Fruit fly (Drosophila melanogaster): ENCODE results near the gene Kdm2.

Gene Kdm2

DNA sequence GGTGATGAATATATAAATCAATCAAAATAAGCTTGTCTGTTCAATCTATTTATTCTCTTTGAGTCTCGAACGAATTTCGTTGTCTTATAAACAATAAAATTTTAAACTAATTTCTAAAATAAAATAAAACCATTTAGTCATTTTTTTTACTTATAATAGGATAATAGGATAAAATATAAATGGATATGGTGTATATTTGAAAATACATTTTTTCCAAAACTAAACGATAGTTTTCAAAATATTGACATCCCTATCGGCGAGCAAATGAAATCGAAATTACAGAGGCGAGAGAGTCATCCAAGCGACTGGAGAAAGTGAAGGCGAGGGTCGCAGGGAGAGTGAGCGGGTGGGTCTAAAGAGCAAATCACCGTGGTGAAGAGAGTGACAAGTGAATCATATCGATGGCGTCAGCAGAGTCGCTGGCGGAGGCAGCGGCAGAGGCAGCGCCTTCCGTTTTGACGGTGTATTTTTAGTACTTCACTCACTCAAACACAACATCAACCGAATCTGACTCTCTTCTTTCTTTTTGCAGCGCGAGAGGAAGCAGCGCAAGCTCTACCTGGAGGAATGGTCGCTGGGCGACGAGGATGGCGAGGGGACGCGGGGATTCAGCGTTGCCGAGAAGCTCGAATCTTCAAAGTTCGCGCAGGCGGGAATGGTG, 5.2 kb downstream of the Kdm2 start (continued):
- TF ChIP-seq cyc (GFP tag; optimal IDR thresholded peaks at IDR 0.05) (peak; percentile 87), vri (GFP tag; optimal IDR thresholded peaks at IDR 0.05) (peak; percentile 78), salr (GFP tag; optimal IDR thresholded peaks at IDR 0.05) (peak; percentile 15 to 97), CG8319 (GFP tag; optimal IDR thresholded peaks at IDR 0.05) (peak; percentile 76), Hr39 (GFP tag; optimal IDR thresholded peaks at IDR 0.05) (peak; percentile 62), CG8632 (GFP tag; optimal IDR thresholded peaks at IDR 0.05) (peak; percentile 82), Sox102F (GFP tag; optimal IDR thresholded peaks at IDR 0.05) (peak; percentile 92), CG3919 (GFP tag; optimal IDR thresholded peaks at IDR 0.05) (peak; percentile 93), CG10669 (GFP tag; optimal IDR thresholded peaks at IDR 0.05) (peak; percentile 73), pdm3 (GFP tag; optimal IDR thresholded peaks at IDR 0.05) (peak; percentile 87), acj6 (GFP tag; optimal IDR thresholded peaks at IDR 0.05) (peak; percentile 87), CG9139 (GFP tag; optimal IDR thresholded peaks at IDR 0.05) (peak; percentile 85), CG31627 (GFP tag; optimal IDR thresholded peaks at IDR 0.05) (peak; percentile 68), CG6163 (GFP tag; IDR thresholded peaks at IDR 0.05) (no peak), CG6854 (GFP tag; optimal IDR thresholded peaks at IDR 0.05) (peak; percentile 99), CG1621 (tag; optimal IDR thresholded peaks at IDR 0.05) (peak; percentile 68), CG11902 (GFP tag; optimal IDR thresholded peaks at IDR 0.05) (peak; percentile 22), CG6792 (GFP tag; optimal IDR thresholded peaks at IDR 0.05) (peak; percentile 86), CG8119 (GFP tag; IDR thresholded peaks at IDR 0.05) (no peak), Met (GFP tag; optimal IDR thresholded peaks at IDR 0.05) (peak; percentile 91), Eip93F (GFP tag; optimal IDR thresholded peaks at IDR 0.05) (peak; percentile 90), Sox14 (GFP tag; optimal IDR thresholded peaks at IDR 0.05) (peak; percentile 86), CG11762 (GFP tag; optimal IDR thresholded peaks at IDR 0.05; ENCODE audit: insufficient read depth) (peak; percentile 72), CG6276 (GFP tag; optimal IDR thresholded peaks at IDR 0.05) (peak; percentile 97), Hr4 (GFP tag; optimal IDR thresholded peaks at IDR 0.05) (peak; percentile 92), fd59A (GFP tag; optimal IDR thresholded peaks at IDR 0.05) (peak; percentile 58), ss (GFP tag; optimal IDR thresholded peaks at IDR 0.05) (peak; percentile 89 to 92), CG6808 (GFP tag; optimal IDR thresholded peaks at IDR 0.05) (peak; percentile 86)

DNA sequence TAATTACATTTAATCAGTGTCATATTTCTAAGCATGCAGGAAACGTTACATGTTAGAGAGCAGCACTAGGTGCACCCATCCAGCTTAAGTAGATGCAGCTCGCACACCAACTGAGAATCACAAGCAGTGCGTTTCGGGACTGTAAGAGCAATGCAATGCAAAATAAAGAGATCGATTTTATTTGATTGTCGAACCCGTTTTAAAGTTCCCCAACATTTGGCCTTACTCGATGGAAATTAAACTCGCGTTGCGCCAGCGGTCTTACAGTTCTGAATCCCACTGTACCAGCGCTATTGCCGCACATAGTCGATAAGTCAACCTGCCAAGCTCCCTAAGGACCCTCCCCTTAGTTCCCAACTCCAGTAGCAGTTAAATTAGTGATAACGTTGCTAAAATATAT, 10.5 kb downstream of the Kdm2 start:
- TF ChIP-seq CG8319 (GFP tag; optimal IDR thresholded peaks at IDR 0.05), result peak; percentile 4
- TF ChIP-seq ss (GFP tag; optimal IDR thresholded peaks at IDR 0.05), result no peak
- TF ChIP-seq salr (GFP tag; optimal IDR thresholded peaks at IDR 0.05), result no peak
- no peak for TF ChIP-seq CG6854 (GFP tag; optimal IDR thresholded peaks at IDR 0.05)
- TF ChIP-seq CG6808 (GFP tag; optimal IDR thresholded peaks at IDR 0.05), result no peak
- no peak for TF ChIP-seq dsx (GFP tag; optimal IDR thresholded peaks at IDR 0.05; ENCODE audit: poor library complexity, severe bottlenecking)
- no peak for TF ChIP-seq Sox14 (GFP tag; optimal IDR thresholded peaks at IDR 0.05)
- no peak for TF ChIP-seq Sox15 (GFP tag; optimal IDR thresholded peaks at IDR 0.05)
- peak; percentile 12 for TF ChIP-seq CG6792 (GFP tag; optimal IDR thresholded peaks at IDR 0.05)
- no peak for TF ChIP-seq fd59A (GFP tag; optimal IDR thresholded peaks at IDR 0.05)
- TF ChIP-seq Lpt (GFP tag; optimal IDR thresholded peaks at IDR 0.05), result no peak
- no peak for TF ChIP-seq Smox (GFP tag; optimal IDR thresholded peaks at IDR 0.05)
- peak; percentile 74 for TF ChIP-seq eg (GFP tag; IDR thresholded peaks at IDR 0.05)
- peak; percentile 50 for TF ChIP-seq CG3919 (GFP tag; optimal IDR thresholded peaks at IDR 0.05)
- no peak for TF ChIP-seq achi (GFP tag; optimal IDR thresholded peaks at IDR 0.05)
- TF ChIP-seq net (GFP tag; optimal IDR thresholded peaks at IDR 0.05), result no peak
- peak; percentile 28 for TF ChIP-seq cyc (GFP tag; optimal IDR thresholded peaks at IDR 0.05)
- TF ChIP-seq Hr39 (GFP tag; optimal IDR thresholded peaks at IDR 0.05), result peak; percentile 37
- TF ChIP-seq Eip93F (GFP tag; optimal IDR thresholded peaks at IDR 0.05), result no peak
- no peak for TF ChIP-seq Hr4 (GFP tag; optimal IDR thresholded peaks at IDR 0.05)
- no peak for TF ChIP-seq CG16779 (tag; optimal IDR thresholded peaks at IDR 0.05)
- no peak for TF ChIP-seq fkh (GFP tag; optimal IDR thresholded peaks at IDR 0.05)
- TF ChIP-seq CG10631 (GFP tag; optimal IDR thresholded peaks at IDR 0.05), result no peak
- TF ChIP-seq svp (GFP tag), result peak; percentile 62
- peak; percentile 50 for TF ChIP-seq CG15336 (GFP tag; IDR thresholded peaks at IDR 0.05)
- peak; percentile 39 for TF ChIP-seq esn (GFP tag; optimal IDR thresholded peaks at IDR 0.05)
- TF ChIP-seq topi (GFP tag; optimal IDR thresholded peaks at IDR 0.05), result peak; percentile 1
- no peak for TF ChIP-seq Blimp-1 (GFP tag; optimal IDR thresholded peaks at IDR 0.05)
- TF ChIP-seq Eip75B (GFP tag; optimal IDR thresholded peaks at IDR 0.05), result no peak
- peak; percentile 18 for TF ChIP-seq CG11902 (GFP tag; optimal IDR thresholded peaks at IDR 0.05)
- TF ChIP-seq fd85E (GFP tag; optimal IDR thresholded peaks at IDR 0.05), result no peak
- TF ChIP-seq vri (GFP tag; optimal IDR thresholded peaks at IDR 0.05), result no peak
- TF ChIP-seq Gug (GFP tag; IDR thresholded peaks at IDR 0.05), result peak; percentile 59
- no peak for TF ChIP-seq Sox102F (GFP tag; optimal IDR thresholded peaks at IDR 0.05)
- no peak for TF ChIP-seq Met (GFP tag; optimal IDR thresholded peaks at IDR 0.05)
- TF ChIP-seq Hr38 (GFP tag; optimal IDR thresholded peaks at IDR 0.05), result no peak
- TF ChIP-seq CG8632 (GFP tag; optimal IDR thresholded peaks at IDR 0.05), result no peak
